Fruit fly (Drosophila melanogaster) whole organism, embryonic: Measurements from ENCODE around the gene CG3625.

Experiments
- CG10959 ChIP-seq: fragments of 200-800 bp; sonication (Bioruptor generic); IDR thresholded peaks from 2 replicates; pipeline ENCODE4 v1.3.6; 2022; ENCODE audit warnings: missing biosample characterization, missing genetic modification characterization
- CG13424 ChIP-seq: fragments of 200-800 bp; sonication (Bioruptor generic); optimal IDR thresholded peaks from 2 replicates; lab custom pipeline; 2019; ENCODE audit warnings: missing biosample characterization, mild to moderate bottlenecking, missing genetic modification characterization, moderate library complexity
- CG2712 ChIP-seq: fragments of 200-800 bp; optimal IDR thresholded peaks from 3 replicates; lab custom pipeline; 2019; ENCODE audit warnings: missing biosample characterization, mild to moderate bottlenecking, missing genetic modification characterization, moderate library complexity
- CG7963 ChIP-seq: fragments of 200-800 bp; sonication (Bioruptor generic); IDR thresholded peaks from 3 replicates; pipeline ENCODE4 v1.3.6; 2022; ENCODE audit warnings: missing biosample characterization, missing genetic modification characterization; ENCODE audit not compliant: partially characterized antibody
- Poxn ChIP-seq: fragments of 200-800 bp; sonication (Bioruptor generic); IDR thresholded peaks from 2 replicates; pipeline ENCODE4 v1.3.6; 2022; ENCODE audit warnings: missing biosample characterization, missing genetic modification characterization
- ase ChIP-seq: fragments of 200-800 bp; sonication (Bioruptor generic); IDR thresholded peaks from 3 replicates; pipeline ENCODE4 v1.3.6; 2022; ENCODE audit warnings: missing biosample characterization, missing genetic modification characterization
- ato ChIP-seq: fragments of 200-800 bp; sonication (Bioruptor generic); IDR thresholded peaks from 2 replicates; pipeline ENCODE4 v1.3.6; 2022; ENCODE audit warnings: missing biosample characterization, missing genetic modification characterization; ENCODE audit not compliant: partially characterized antibody
- bbx ChIP-seq: fragments of 200-800 bp; sonication (Bioruptor generic); IDR thresholded peaks from 2 replicates; pipeline ENCODE4 v1.3.6; 2022; ENCODE audit warnings: missing biosample characterization, missing genetic modification characterization; ENCODE audit not compliant: partially characterized antibody
- lola ChIP-seq, 3 experiments: fragments of >200 bp in 2 of 3; fragments of 200-800 bp in 1 of 3; sonication (Bioruptor generic) in 1 of 3; optimal IDR thresholded peaks; 2 replicates each; lab custom pipeline; 2017 to 2019; ENCODE audit warnings: missing biosample characterization in 3 of 3, missing genetic modification characterization in 3 of 3, mild to moderate bottlenecking in 1 of 3, moderate library complexity in 1 of 3
- pita ChIP-seq: fragments of 200-800 bp; sonication (Bioruptor generic); optimal IDR thresholded peaks from 2 replicates; lab custom pipeline; 2017; ENCODE audit warnings: missing biosample characterization, mild to moderate bottlenecking, missing genetic modification characterization
- pnt ChIP-seq: fragments of 200-800 bp; sonication (Bioruptor generic); optimal IDR thresholded peaks from 3 replicates; lab custom pipeline; 2016; ENCODE audit warnings: missing biosample characterization, missing genetic modification characterization
- prd ChIP-seq, 3 experiments: fragments of >200 bp in 2 of 3; fragments of 200-800 bp in 1 of 3; sonication (Bioruptor generic) in 1 of 3; optimal IDR thresholded peaks in 2 of 3; IDR thresholded peaks in 1 of 3; 2 replicates in 2 of 3; 3 replicates in 1 of 3; pipeline versions ENCODE4 v1.3.6 to Lab custom; 2017 to 2022; ENCODE audit warnings: missing biosample characterization in 1 of 3, missing genetic modification characterization in 1 of 3

- TF ChIP-seq CG7963 (no peak), pita (GFP tag; lab: Kevin White, UChicago) (no peak), Poxn (GFP tag; lab: Robert Waterston, UW) (no peak), CG10959 (GFP tag; lab: Robert Waterston, UW) (no peak), ato (no peak), pnt (no peak), CG2712 (tag; lab: Kevin White, UChicago) (peak; percentile 15), lola (GFP tag; optimal IDR thresholded peaks at IDR 0.05; lab: Kevin White, UChicago) (no peak), prd (optimal IDR thresholded peaks at IDR 0.05; lab: Kevin White, UChicago) (no peak), prd (GFP tag; IDR thresholded peaks at IDR 0.05; lab: Robert Waterston, UW) (no peak), CG13424 (tag; lab: Kevin White, UChicago) (no peak), ase (GFP tag; lab: Robert Waterston, UW) (no peak), bbx (GFP tag; lab: Robert Waterston, UW) (peak; percentile 77)
Measured at dm6 chr2L:271553-271952, 20.0 kb downstream of the CG3625 start, which contains the start of gene Dus1.
